Worm (Caenorhabditis elegans) whole organism, young adult: Measurements from ENCODE around the gene cyp-34A10.

Experiments
- ama-1 ChIP-seq, 3 experiments: fragments of 150-350 bp in 1 of 3; sonication (generic microtip) in 2 of 3; optimal IDR thresholded peaks; 2 replicates each; lab custom pipeline; 2014 to 2018; ENCODE audit warnings: missing biosample characterization in 2 of 3, missing genetic modification characterization in 2 of 3, missing genetic modification reagents in 2 of 3
- lin-35 ChIP-seq, 3 experiments: fragments of 150-350 bp in 2 of 3; sonication (generic microtip) in 1 of 3; optimal IDR thresholded peaks; 2 replicates each; lab custom pipeline; 2014 to 2018; ENCODE audit warnings: missing biosample characterization in 3 of 3, missing genetic modification characterization in 3 of 3, missing genetic modification reagents in 3 of 3
- ztf-22 ChIP-seq: fragments of 200-800 bp; sonication (Bioruptor generic); optimal IDR thresholded peaks from 2 replicates; lab custom pipeline; 2018; ENCODE audit warnings: mild to moderate bottlenecking, missing genetic modification characterization, moderate library complexity, missing compliant biosample characterization

ce11 chrV:3963715-3964114 is 9.1 kb downstream of the cyp-34A10 start, which contains the start of gene cyp-34A7:
- TF ChIP-seq ama-1 (optimal IDR thresholded peaks at IDR 0.05; lab: Kevin White, UChicago) = no peak
- no peak for TF ChIP-seq ama-1 (GFP tag; optimal IDR thresholded peaks at IDR 0.05; lab: Kevin White, UChicago)
- no peak for TF ChIP-seq lin-35 (GFP tag; optimal IDR thresholded peaks at IDR 0.05; lab: Kevin White, UChicago)
- no peak for TF ChIP-seq ztf-22
